Worm (Caenorhabditis elegans): ENCODE data around the gene Y67D8B.1.

Gene Y67D8B.1

ce11 chrIV:3211929-3212328 is 39.5 kb upstream of the Y67D8B.1 start:
- TF ChIP-seq pha-4 (tag; optimal IDR thresholded peaks at IDR 0.05) (no peak), ama-1 (optimal IDR thresholded peaks at IDR 0.05) (no peak), ama-1 (GFP tag; optimal IDR thresholded peaks at IDR 0.05) (no peak), bed-2 (GFP tag; IDR thresholded peaks at IDR 0.05) (no peak), D2030.7 (GFP tag; IDR thresholded peaks at IDR 0.05) (peak; percentile 91), K11D2.4 (GFP tag; IDR thresholded peaks at IDR 0.05) (no peak), lin-54 (GFP tag; optimal IDR thresholded peaks at IDR 0.05) (peak; percentile 73), chd-7 (tag; optimal IDR thresholded peaks at IDR 0.05) (no peak), lsy-27 (tag; optimal IDR thresholded peaks at IDR 0.05; ENCODE audit: borderline replicate concordance, insufficient read depth) (no peak), lir-1 (GFP tag; conservative IDR thresholded peaks at IDR 0.05) (no peak; the same call in 1 of the 2 replicates), C06A6.2 (GFP tag; conservative IDR thresholded peaks at IDR 0.05) (no peak), hmg-20 (GFP tag; IDR thresholded peaks at IDR 0.05) (no peak), nhr-80 (tag; optimal IDR thresholded peaks at IDR 0.05) (no peak), ztf-6 (GFP tag; IDR thresholded peaks at IDR 0.05) (no peak), hsf-1 (GFP tag; IDR thresholded peaks at IDR 0.05) (peak; percentile 83), F10E7.11 (tag; optimal IDR thresholded peaks at IDR 0.05) (no peak), T26A5.8 (tag; optimal IDR thresholded peaks at IDR 0.05) (no peak), ceh-40 (GFP tag; IDR thresholded peaks at IDR 0.05) (no peak), egrh-3 (GFP tag; IDR thresholded peaks at IDR 0.05) (peak; percentile 20; the same call in 1 of the 2 replicates), ZK185.1 (tag; optimal IDR thresholded peaks at IDR 0.05; ENCODE audit: poor library complexity, severe bottlenecking) (no peak), nhr-120 (GFP tag; IDR thresholded peaks at IDR 0.05) (no peak), akir-1 (GFP tag; optimal IDR thresholded peaks at IDR 0.05) (no peak), F57A8.1 (GFP tag; optimal IDR thresholded peaks at IDR 0.05) (no peak), snpc-4 (GFP tag; optimal IDR thresholded peaks at IDR 0.05) (no peak), snpc-4 (tag; optimal IDR thresholded peaks at IDR 0.05) (no peak), Y53G8AR.9 (GFP tag; conservative IDR thresholded peaks at IDR 0.05) (peak; percentile 57; the same call in 1 of the 2 replicates), efl-1 (GFP tag; optimal IDR thresholded peaks at IDR 0.05) (peak; percentile 98), cebp-2 (GFP tag; IDR thresholded peaks at IDR 0.05) (no peak), sdz-38 (tag; optimal IDR thresholded peaks at IDR 0.05) (no peak), bed-1 (GFP tag; IDR thresholded peaks at IDR 0.05) (no peak), fkh-3 (tag; optimal IDR thresholded peaks at IDR 0.05) (no peak), athp-1 (tag; optimal IDR thresholded peaks at IDR 0.05) (no peak), B0336.3 (GFP tag; IDR thresholded peaks at IDR 0.05) (peak; percentile 64; the same call in 1 of the 2 replicates), snpc-3.4 (tag; optimal IDR thresholded peaks at IDR 0.05) (peak; percentile 87), rpc-1 (optimal IDR thresholded peaks at IDR 0.05) (no peak), rpc-1 (tag; optimal IDR thresholded peaks at IDR 0.05) (no peak), madf-6 (GFP tag; IDR thresholded peaks at IDR 0.05) (peak; percentile 100), attf-3 (GFP tag; conservative IDR thresholded peaks at IDR 0.05) (no peak), lag-1 (GFP tag; IDR thresholded peaks at IDR 0.05) (no peak), B0019.2 (GFP tag; conservative IDR thresholded peaks at IDR 0.05) (peak; percentile 76; the same call in 1 of the 2 replicates), mes-4 (tag; optimal IDR thresholded peaks at IDR 0.05) (no peak), attf-6 (GFP tag; IDR thresholded peaks at IDR 0.05) (peak; percentile 61; the same call in 1 of the 2 replicates), ccch-3 (GFP tag; optimal IDR thresholded peaks at IDR 0.05) (no peak), unc-130 (GFP tag; optimal IDR thresholded peaks at IDR 0.05) (no peak), tbp1 (GFP tag; optimal IDR thresholded peaks at IDR 0.05) (peak; percentile 18), F23B12.7 (tag; optimal IDR thresholded peaks at IDR 0.05; ENCODE audit: insufficient read depth) (no peak), zfh-2 (GFP tag; conservative IDR thresholded peaks at IDR 0.05) (peak; percentile 65), F49E8.2 (tag; optimal IDR thresholded peaks at IDR 0.05; ENCODE audit: insufficient read depth) (peak; percentile 49), him-1 (tag; optimal IDR thresholded peaks at IDR 0.05) (no peak), sea-2 (GFP tag; IDR thresholded peaks at IDR 0.05) (no peak)

Measured in whole organism, young adult.